Fruit fly (Drosophila melanogaster): Measurements from ENCODE around the gene Yod1.

Yod1 gene

dm6 chr3L:5145814-5146244 is 12.2 kb downstream of the Yod1 start, which contains the start of the genes Fitm and AlaRS-m (continued):
- no peak for TF ChIP-seq CG6854 (GFP tag; optimal IDR thresholded peaks at IDR 0.05)
- TF ChIP-seq pb (GFP tag; optimal IDR thresholded peaks at IDR 0.05): no peak
- no peak for TF ChIP-seq CG2116 (GFP tag; optimal IDR thresholded peaks at IDR 0.05)
- TF ChIP-seq nau (GFP tag; optimal IDR thresholded peaks at IDR 0.05): no peak
- TF ChIP-seq CG9932 (GFP tag; IDR thresholded peaks at IDR 0.05): no peak
- TF ChIP-seq sisA (GFP tag; IDR thresholded peaks at IDR 0.05): no peak
- no peak for TF ChIP-seq CG8924 (tag; optimal IDR thresholded peaks at IDR 0.05)
- no peak for TF ChIP-seq cg (GFP tag; optimal IDR thresholded peaks at IDR 0.05)
- no peak for TF ChIP-seq oc (tag; optimal IDR thresholded peaks at IDR 0.05)
- TF ChIP-seq Aef1 (GFP tag; IDR thresholded peaks at IDR 0.05): no peak
- TF ChIP-seq CG7963 (GFP tag; IDR thresholded peaks at IDR 0.05; ENCODE audit: partially characterized antibody): no peak
- TF ChIP-seq Nf-YC (tag; optimal IDR thresholded peaks at IDR 0.05): no peak
- TF ChIP-seq CG4730 (GFP tag; IDR thresholded peaks at IDR 0.05): no peak
- TF ChIP-seq dati (GFP tag; IDR thresholded peaks at IDR 0.05): no peak
- no peak for TF ChIP-seq pros (GFP tag; optimal IDR thresholded peaks at IDR 0.05)
- no peak for TF ChIP-seq CG15696 (tag; optimal IDR thresholded peaks at IDR 0.05)
- TF ChIP-seq CG3847 (GFP tag; IDR thresholded peaks at IDR 0.05): no peak
- TF ChIP-seq CG10979 (tag; optimal IDR thresholded peaks at IDR 0.05): no peak
- TF ChIP-seq D (optimal IDR thresholded peaks at IDR 0.05): no peak
- TF ChIP-seq D (GFP tag; optimal IDR thresholded peaks at IDR 0.05): no peak
- TF ChIP-seq Ets65A (GFP tag): peak; percentile 82
- TF ChIP-seq CG7271 (tag; optimal IDR thresholded peaks at IDR 0.05): no peak
- no peak for TF ChIP-seq CG3065 (GFP tag; optimal IDR thresholded peaks at IDR 0.05)
- TF ChIP-seq CG11398 (GFP tag; optimal IDR thresholded peaks at IDR 0.05): no peak
- no peak for TF ChIP-seq CG4820 (GFP tag; optimal IDR thresholded peaks at IDR 0.05)
- no peak for TF ChIP-seq CG32772 (GFP tag; IDR thresholded peaks at IDR 0.05)
- no peak for TF ChIP-seq fd3F (GFP tag; optimal IDR thresholded peaks at IDR 0.05)
- no peak for TF ChIP-seq CG42726 (GFP tag; IDR thresholded peaks at IDR 0.05; ENCODE audit: partially characterized antibody)
- peak; percentile 8 for TF ChIP-seq CG12659 (GFP tag; optimal IDR thresholded peaks at IDR 0.05)
- TF ChIP-seq CG10959 (GFP tag; IDR thresholded peaks at IDR 0.05): no peak
- TF ChIP-seq gfzf (GFP tag; optimal IDR thresholded peaks at IDR 0.05): no peak
- TF ChIP-seq peb (GFP tag; IDR thresholded peaks at IDR 0.05): no peak
- TF ChIP-seq nerfin-2 (GFP tag; IDR thresholded peaks at IDR 0.05; ENCODE audit: partially characterized antibody): no peak
- TF ChIP-seq seq (GFP tag; IDR thresholded peaks at IDR 0.05): no peak
- TF ChIP-seq CG18011 (GFP tag; optimal IDR thresholded peaks at IDR 0.05): no peak
- no peak for TF ChIP-seq Xrp1 (GFP tag; IDR thresholded peaks at IDR 0.05)
- TF ChIP-seq Asciz (GFP tag; optimal IDR thresholded peaks at IDR 0.05): no peak
- TF ChIP-seq CG13775 (GFP tag; optimal IDR thresholded peaks at IDR 0.05): no peak
- TF ChIP-seq vnd (GFP tag; IDR thresholded peaks at IDR 0.05; ENCODE audit: partially characterized antibody): no peak
- TF ChIP-seq NFAT (GFP tag; IDR thresholded peaks at IDR 0.05): peak; percentile 45; the same call in 1 of the 2 replicates
- no peak for TF ChIP-seq CG17802 (tag; optimal IDR thresholded peaks at IDR 0.05)
- no peak for TF ChIP-seq Hand (GFP tag; optimal IDR thresholded peaks at IDR 0.05)
- 0 out of 2 replicates have a peak, but pooled peaks have one; percentile 19 for TF ChIP-seq ato (GFP tag; IDR thresholded peaks at IDR 0.05; ENCODE audit: partially characterized antibody)
- TF ChIP-seq sens-2 (GFP tag; IDR thresholded peaks at IDR 0.05): 0 out of 2 replicates have a peak, but pooled peaks have one; percentile 12
- TF ChIP-seq corto (GFP tag; optimal IDR thresholded peaks at IDR 0.05): no peak
- no peak for TF ChIP-seq CG6683 (GFP tag; optimal IDR thresholded peaks at IDR 0.05)
- peak in 1 of 2 experiments; percentile 99 for TF ChIP-seq Hr78 (GFP tag; optimal IDR thresholded peaks at IDR 0.05)
- no peak for TF ChIP-seq CG1603 (tag; optimal IDR thresholded peaks at IDR 0.05)
- no peak for TF ChIP-seq CG32767 (GFP tag; IDR thresholded peaks at IDR 0.05)
- no peak for TF ChIP-seq sima (GFP tag; optimal IDR thresholded peaks at IDR 0.05)
- no peak for TF ChIP-seq CG10267 (tag; optimal IDR thresholded peaks at IDR 0.05)

All from whole organism, embryonic.